Worm (Caenorhabditis elegans) whole organism, dauer: ENCODE data around the gene Y71H2AM.29.
"Not testable (repeated sequence)": the region's sequence is repeated elsewhere in the genome, so short reads cannot be mapped to it uniquely, and the experiment has no call there.

Source experiments
- unc-62 ChIP-seq: sonication (generic microtip); optimal IDR thresholded peaks from 2 replicates; lab custom pipeline; 2017; ENCODE audit warnings: missing biosample characterization, missing genetic modification reagents, missing genetic modification characterization

The Y71H2AM.29 gene

DNA sequence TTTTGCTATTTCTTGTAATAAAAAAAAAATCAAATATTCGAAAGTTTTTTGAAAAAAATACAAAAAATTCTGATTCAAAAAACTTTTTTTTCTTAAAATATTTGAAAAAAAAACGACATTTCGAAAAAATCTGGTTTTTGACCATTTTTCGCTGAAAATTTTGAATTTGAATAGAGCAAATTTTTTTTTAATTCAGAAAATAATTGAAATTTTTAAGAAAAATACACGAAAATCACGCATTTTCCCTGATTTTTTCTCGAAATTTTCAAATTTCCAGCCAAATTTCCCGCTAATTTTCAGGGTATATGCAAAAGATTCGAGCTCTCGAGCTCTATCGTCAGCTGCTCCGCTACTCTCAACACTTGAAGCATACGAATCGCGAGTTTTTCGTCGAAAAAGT, 5.8 kb upstream of the Y71H2AM.29 start, which contains the start of gene Y71H2AM.1:
Gene Y71H2AM.1, plus strand, starts transcription at position 301 of the 400 bp plus-strand sequence.
- no peak for TF ChIP-seq unc-62 (GFP tag; lab: Kevin White, UChicago)

DNA sequence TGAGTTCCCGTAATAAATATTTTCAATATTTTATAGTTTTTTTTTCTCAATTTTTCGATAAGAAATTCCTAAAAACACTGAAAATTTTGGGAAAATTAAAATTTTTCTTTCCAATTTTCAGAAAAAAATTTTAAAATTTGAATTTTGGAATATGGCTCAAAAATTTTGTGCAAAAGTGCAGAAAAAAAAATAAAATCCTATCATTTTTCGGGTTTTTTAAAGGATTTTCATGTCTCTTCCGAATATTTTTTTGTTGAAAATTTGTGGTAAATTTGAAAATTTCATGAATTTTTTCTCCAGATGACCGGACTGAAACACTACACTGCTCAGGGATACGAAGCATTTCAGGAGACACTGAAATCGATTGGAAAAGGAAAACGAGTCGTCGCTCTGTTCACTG, 1.8 kb downstream of the Y71H2AM.29 start, which contains the start of gene txdc-17:
Gene txdc-17, plus strand, starts transcription at position 301 of the 400 bp plus-strand sequence.
- no peak for TF ChIP-seq unc-62 (GFP tag; lab: Kevin White, UChicago)

DNA sequence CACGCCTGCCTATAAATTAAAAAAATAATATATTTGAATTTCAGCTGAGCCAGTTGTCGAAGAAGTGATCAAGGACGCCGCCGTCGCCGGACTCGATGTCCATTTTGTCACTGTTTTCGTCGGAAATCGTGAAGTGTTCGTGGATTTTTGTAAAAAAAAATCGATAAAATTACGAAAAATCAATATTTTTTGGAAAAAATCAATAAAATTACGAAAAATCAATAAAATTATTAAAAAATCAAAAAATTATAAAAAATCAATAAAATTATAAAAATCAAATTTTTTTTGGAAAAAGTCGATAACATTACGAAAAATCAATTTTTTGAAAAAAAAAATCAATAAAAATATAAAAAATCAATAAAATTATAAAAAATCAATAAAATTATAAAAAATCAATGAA, 2.4 kb downstream of the Y71H2AM.29 start:
- no peak for TF ChIP-seq unc-62 (GFP tag; lab: Kevin White, UChicago)

DNA sequence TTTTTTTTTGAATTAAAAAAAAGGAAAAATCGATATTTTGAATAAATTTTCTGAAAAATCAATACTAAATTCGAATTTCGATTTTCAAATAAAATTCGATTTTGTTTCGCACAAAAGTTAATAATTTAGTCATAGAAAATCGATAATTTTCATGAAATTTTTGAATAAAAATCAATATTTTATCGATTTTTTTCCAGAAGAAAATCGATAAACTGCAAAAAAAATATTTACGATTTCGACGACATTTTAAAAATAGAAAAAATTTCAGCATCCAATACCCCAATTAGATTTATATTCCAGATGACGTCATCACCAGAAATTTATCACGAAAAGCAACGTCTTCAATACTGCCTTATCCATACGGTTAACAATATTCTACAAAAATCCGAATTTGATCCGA, 3.8 kb downstream of the Y71H2AM.29 start, which contains the start of gene josd-1:
Gene josd-1, plus strand, starts transcription at position 301 of the 400 bp plus-strand sequence.
- TF ChIP-seq unc-62 (GFP tag; lab: Kevin White, UChicago): no peak

DNA sequence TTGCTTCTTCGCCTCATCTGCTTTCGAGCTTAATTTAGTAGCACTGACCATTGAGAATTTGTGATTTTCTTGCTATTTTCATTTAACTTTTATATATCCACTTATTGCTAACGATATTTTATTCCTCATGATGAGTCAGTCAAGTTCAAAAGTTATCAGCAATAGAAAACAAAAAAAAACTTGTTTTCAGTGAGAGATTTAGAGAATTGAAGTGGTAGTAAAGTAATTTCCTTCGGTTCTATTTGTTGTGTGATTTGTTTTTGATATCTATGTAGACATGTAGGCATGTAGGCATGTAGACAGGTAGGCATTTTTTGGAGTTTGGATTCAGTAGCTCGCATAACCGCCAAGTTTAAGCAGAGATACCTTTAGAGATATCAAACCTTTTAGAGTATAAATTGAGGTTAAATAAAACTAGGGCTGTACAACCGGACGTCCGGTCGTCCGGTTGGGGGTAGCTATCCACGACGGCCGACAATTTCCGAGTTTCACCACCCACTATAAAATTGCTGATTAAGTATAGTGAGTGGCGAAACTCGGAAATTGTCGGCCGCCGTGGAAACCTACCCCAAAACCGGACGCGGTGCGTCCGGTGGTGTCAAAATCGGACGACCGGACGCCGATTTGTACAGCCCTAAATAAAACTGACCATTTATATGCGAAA, 8.4 kb downstream of the Y71H2AM.29 start, which contains the start of gene Y71H2AR.2:
Gene Y71H2AR.2, minus strand, starts transcription at position 51 of the 664 bp plus-strand sequence.
- TF ChIP-seq unc-62 (GFP tag; lab: Kevin White, UChicago): no peak

DNA sequence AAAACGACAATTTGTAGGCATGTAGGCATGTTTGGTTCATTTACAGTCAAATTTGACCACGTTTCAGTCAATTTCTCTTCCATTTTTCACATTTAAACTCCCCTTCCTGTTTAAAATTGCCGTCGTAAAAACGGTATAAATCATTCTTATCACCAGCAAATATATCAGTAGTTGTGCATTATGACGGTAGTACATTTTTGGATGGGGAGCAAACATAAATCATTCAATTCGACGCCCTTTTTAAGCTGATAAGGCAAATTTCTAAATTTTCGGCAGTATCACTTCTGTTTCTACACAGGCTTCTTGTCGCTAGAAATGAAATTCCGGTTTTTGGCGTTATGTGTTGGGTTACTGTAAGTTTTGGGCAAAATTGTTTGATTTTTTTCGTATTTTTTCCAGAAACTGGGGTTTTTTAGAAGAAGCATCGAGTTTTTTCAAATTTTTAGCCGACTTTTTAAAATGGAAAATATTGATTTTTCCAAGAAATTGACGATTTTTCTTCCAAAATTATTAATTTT, 9.3 kb downstream of the Y71H2AM.29 start, which contains the start of gene H34I24.2:
Gene H34I24.2, plus strand, starts transcription at position 189 of the 518 bp plus-strand sequence.
- TF ChIP-seq unc-62 (GFP tag; lab: Kevin White, UChicago): no peak

DNA sequence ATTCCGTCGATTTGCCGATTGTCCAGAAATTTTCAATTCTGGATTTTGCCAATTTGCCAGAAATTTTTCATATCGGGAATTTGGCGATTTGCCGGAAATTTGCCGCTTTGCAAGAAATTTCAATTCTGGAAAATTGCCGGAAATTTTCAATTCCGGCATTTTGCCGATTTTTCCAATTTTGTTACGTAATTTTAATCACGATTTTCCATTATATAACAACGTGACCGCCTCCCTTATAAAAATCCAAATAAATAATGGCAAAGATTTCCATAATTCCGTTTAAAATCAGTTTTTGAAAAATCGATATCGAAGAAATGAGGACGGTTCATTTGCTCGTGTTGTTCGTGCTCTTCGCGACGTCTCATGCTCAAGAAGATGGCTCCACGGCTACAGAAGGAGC, 14.2 kb downstream of the Y71H2AM.29 start, which contains the start of gene H34I24.1:
Gene H34I24.1, plus strand, starts transcription at position 301 of the 400 bp plus-strand sequence.
- not testable (repeated sequence) for TF ChIP-seq unc-62 (GFP tag; lab: Kevin White, UChicago)

DNA sequence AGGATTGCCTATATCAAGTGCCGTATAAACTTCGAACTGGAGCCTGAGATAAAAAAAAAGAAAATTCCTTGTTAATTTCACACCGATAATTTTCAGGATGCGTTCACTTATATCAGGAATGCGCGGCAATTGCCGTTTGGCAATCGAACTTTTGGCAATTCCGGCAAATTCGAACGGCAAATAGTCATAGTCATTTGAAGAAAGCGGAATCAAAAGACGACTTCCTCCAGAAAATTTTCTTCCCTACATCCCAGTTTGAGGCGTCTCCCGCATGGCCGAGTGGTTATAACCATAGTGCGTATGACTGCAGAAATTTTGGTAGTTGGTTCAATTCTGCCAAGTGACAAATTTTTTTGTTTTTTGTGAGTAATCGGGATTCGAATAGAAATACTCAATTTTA, 23.3 kb downstream of the Y71H2AM.29 start, which contains the start of gene F56F11.4:
Gene F56F11.4, plus strand, starts transcription at position 301 of the 400 bp plus-strand sequence.
- no peak for TF ChIP-seq unc-62 (GFP tag; lab: Kevin White, UChicago)

DNA sequence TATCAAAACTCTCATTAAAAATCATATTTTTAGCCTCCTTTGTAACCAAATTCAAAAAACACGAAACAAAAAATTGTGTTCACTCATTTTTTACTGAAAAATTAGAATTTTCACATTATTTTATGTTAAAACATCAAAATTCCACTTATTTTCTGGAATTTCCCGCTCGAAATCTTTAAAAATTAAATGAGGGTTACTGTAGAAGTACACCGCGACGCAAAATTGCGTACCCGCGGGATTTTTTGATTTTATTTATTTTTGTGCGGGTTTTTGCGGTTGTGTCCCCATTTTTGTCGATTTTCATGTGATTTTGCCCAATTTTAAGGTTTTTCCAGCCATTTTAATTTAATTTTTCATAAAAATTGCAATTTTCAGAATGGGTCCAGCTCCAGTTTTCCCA, 25.8 kb downstream of the Y71H2AM.29 start:
- TF ChIP-seq unc-62 (GFP tag; lab: Kevin White, UChicago): no peak

DNA sequence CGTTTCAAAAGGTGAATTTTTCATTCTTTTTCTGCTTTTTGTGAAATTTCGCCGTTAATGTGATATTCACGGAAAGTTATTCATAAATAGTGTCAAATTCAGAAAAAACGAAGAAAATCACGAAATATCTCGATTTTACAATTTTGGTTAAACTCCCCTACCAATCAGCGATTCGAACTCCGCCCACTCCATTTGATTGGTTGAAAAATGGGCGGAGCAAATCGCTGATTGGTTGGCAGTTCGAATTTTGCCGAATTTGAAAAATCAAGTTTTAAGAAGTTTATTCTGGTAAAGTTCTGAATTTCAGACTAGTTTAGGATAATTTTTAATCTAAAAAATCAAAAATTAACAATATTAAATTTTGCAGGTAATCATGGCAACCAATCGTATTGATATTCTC, 32.1 kb downstream of the Y71H2AM.29 start:
- no peak for TF ChIP-seq unc-62 (GFP tag; lab: Kevin White, UChicago)

DNA sequence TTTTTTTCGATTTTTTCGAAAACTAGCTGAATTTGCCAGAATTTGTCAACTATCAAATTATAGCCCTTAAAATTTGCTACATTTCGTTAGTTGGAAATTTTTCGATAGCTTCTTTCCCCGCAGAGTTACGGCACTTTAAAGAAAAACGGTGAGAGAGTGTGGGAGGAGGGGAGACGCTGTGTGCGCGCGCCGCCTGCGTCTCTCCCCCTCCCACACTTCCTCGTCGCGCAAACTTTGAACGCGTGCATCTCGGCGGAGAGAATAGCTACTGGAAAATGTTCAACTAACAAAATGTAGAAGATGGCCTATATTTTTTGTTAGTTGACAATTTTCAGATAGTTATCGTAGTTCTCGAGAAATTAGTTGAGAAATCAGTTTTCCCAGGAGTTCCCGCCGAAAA, 34.0 kb downstream of the Y71H2AM.29 start:
- no peak for TF ChIP-seq unc-62 (GFP tag; lab: Kevin White, UChicago)

DNA sequence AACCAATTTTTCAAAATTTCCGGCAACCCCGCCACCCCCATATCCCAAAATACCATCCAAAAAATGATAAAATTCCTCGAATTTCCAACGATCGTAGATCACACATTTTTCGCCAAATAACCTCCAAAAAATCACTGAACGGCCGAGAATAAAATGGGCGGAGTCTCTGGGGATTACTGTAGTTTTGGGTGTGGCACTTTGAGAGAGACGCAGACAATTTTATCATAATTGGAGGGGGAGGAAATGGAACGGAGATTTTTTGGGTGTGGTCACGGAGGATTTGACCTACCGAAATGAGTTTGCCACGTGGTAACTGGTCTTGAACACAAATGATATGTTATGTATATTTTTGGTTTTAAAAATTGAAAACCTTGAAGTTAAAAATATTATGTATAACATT, 35.8 kb downstream of the Y71H2AM.29 start:
- TF ChIP-seq unc-62 (GFP tag; lab: Kevin White, UChicago): no peak

DNA sequence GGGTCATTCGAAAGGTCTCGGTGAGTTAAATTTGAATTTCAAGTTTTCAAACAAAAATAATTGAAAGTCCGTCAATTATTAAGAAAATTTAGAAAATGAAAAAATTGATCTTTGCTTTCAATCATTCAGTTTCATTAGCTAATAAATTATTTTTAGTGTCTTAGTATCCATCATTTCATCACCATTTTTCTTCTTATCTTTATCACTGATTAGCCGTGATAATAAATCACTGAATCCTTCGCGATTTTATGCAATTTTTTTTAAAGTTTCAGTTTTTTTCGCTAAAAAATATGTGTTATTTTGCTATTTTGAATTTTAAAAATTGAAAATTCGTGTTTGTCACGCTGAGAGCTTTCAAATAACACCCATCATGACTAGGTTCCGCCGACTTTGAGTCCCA, 36.5 kb downstream of the Y71H2AM.29 start:
- no peak for TF ChIP-seq unc-62 (GFP tag; lab: Kevin White, UChicago)

DNA sequence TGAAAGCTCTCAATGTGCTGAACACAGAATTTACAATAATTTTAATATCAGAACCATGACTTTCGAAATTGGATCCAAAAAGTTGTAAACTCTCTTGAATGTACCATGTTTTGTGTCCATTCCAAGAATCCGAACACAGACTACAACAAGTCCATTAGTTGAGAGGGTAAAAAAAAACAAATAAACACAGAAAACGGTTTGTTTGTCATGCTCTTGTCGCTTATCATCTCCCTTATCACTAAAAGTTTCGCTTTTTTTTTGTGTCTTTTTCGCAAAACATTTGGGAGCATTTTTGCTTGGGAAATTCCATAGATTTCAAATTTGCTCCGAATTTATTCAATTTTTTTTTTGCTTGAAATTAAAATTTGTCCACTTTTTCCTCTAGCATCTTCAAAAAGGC, 36.9 kb downstream of the Y71H2AM.29 start:
- no peak for TF ChIP-seq unc-62 (GFP tag; lab: Kevin White, UChicago)

DNA sequence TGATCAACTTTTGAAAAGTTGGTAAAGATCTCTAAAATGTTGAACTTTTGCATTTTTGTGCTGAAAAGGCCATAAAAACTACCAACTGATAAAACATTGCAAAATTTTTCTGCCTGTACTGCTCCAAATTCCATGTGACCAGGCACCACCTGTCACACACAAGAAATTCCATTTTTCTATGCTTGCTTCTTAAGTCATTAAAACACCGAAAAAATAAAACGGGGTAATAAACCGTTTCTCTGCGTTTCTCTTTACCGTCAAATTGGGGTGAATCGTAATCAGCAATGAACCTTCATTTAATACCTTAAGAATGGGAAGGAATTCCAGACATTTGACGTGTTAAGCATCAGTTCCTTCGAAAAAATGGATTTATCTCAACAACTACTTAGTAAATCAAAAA, 37.6 kb downstream of the Y71H2AM.29 start:
- TF ChIP-seq unc-62 (GFP tag; lab: Kevin White, UChicago): no peak

DNA sequence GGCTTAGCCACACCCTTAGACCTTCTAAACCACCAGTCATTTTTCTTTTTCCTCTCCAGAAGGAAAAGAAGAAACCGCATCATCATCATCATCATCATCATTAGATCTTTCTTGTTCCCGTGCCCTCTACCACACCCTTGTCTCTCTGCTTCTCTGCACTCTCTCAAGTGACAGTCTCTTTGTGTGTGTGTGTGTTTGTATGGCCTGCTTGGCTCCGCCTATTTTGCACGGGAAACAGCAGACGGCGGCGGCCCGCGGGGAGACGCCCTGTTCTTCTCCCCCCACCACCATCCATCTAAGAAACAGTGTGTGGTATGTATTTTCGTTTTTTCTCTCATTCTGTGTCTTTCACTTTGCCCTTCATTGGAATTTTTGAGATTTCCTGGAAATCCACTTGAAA, 39.2 kb downstream of the Y71H2AM.29 start:
- TF ChIP-seq unc-62 (GFP tag; lab: Kevin White, UChicago): no peak
